Fruit fly (Drosophila melanogaster) whole organism: ENCODE results near the gene Slbp.

Experiments used
- CG8478 ChIP-seq: fragments of >200 bp; optimal IDR thresholded peaks from 2 replicates; lab custom pipeline; 2018; ENCODE audit warnings: inconsistent platforms
- Dll ChIP-seq: fragments of >200 bp; optimal IDR thresholded peaks from 2 replicates; lab custom pipeline; 2017
- EcR ChIP-seq, 2 experiments: fragments of >200 bp; optimal IDR thresholded peaks; 2 replicates each; lab custom pipeline; 2017; ENCODE audit warnings: missing biosample characterization in 2 of 2, missing genetic modification characterization in 2 of 2, missing genetic modification reagents in 2 of 2
- pan ChIP-seq: fragments of >200 bp; optimal IDR thresholded peaks from 2 replicates; lab custom pipeline; 2017
- psq ChIP-seq: fragments of >200 bp; optimal IDR thresholded peaks from 2 replicates; lab custom pipeline; 2017
- usp ChIP-seq: fragments of >200 bp; optimal IDR thresholded peaks from 2 replicates; lab custom pipeline; 2017; ENCODE audit warnings: missing biosample characterization, missing genetic modification characterization, mixed read lengths

The Slbp gene

dm6 chr3R:29153197-29153644 is at the start of gene Slbp, which contains the start of gene Rpn2:
Gene Slbp, minus strand, starts transcription at chr3R:29153266.
Gene Rpn2, plus strand, starts transcription at chr3R:29153524.
- TF ChIP-seq psq (no peak), pan (lab: Kevin White, UChicago) (no peak), CG8478 (no peak), EcR (GFP tag; optimal IDR thresholded peaks at IDR 0.05; lab: Kevin White, UChicago) (no peak), Dll (lab: Kevin White, UChicago) (no peak), usp (GFP tag; lab: Kevin White, UChicago) (no peak)

DNA sequence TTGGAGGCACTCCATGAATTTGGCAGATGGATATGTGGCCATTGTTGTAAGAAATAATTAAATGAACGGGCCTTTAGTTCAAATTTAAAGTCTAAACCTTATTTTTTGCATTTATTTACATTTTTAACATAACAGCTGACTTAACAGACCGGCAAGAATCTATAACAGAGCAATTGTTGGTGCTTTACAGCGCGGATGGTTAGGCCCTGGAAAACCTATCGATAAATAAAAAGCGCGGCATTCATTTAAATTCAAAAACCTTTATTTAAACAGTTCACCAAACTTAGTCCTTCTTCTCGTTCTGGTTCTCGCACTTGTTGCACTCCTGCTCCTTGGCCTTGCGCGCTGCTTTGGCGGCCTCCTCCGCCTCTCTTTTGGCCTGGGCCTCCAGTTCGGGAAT is 49.4 kb upstream of the Slbp start, which contains the start of gene Mesh1:
Gene Mesh1 (minus strand): TSS at position 108 of the 400 bp plus-strand sequence.
- TF ChIP-seq CG8478 (no peak), Dll (lab: Kevin White, UChicago) (no peak), psq (no peak), usp (GFP tag; lab: Kevin White, UChicago) (no peak), pan (lab: Kevin White, UChicago) (no peak), EcR (GFP tag; optimal IDR thresholded peaks at IDR 0.05; lab: Kevin White, UChicago) (no peak)

dm6 chr3R:29199807-29200693 is 47.0 kb upstream of the Slbp start, which contains the start of gene CG11899:
Gene CG11899, plus strand, starts transcription at chr3R:29200454.
- TF ChIP-seq Dll (lab: Kevin White, UChicago) (no peak), EcR (GFP tag; optimal IDR thresholded peaks at IDR 0.05; lab: Kevin White, UChicago) (peak; percentile 86 to 91)

DNA sequence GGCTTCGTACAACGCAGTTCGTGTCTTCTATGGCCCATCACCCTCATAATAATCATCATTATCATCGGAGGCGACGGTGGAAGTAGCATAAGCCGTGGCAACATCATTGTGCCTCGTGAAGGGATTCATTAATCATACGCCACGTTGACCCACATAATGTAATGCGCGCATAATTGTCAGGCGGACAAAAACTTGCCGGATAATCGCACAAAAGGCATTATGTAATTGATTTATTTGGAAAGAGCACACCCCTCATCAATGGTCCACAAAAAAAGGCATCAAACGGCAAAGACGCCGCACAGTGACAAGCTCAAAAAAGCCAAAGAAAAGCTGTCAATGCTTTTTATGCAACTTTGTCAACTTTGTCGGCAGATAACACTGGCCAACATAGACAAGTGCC is 45.2 kb upstream of the Slbp start:
- TF ChIP-seq EcR (GFP tag; optimal IDR thresholded peaks at IDR 0.05; lab: Kevin White, UChicago) (no peak), Dll (lab: Kevin White, UChicago) (no peak), usp (GFP tag; lab: Kevin White, UChicago) (no peak), psq (no peak), pan (lab: Kevin White, UChicago) (no peak), CG8478 (no peak)

DNA sequence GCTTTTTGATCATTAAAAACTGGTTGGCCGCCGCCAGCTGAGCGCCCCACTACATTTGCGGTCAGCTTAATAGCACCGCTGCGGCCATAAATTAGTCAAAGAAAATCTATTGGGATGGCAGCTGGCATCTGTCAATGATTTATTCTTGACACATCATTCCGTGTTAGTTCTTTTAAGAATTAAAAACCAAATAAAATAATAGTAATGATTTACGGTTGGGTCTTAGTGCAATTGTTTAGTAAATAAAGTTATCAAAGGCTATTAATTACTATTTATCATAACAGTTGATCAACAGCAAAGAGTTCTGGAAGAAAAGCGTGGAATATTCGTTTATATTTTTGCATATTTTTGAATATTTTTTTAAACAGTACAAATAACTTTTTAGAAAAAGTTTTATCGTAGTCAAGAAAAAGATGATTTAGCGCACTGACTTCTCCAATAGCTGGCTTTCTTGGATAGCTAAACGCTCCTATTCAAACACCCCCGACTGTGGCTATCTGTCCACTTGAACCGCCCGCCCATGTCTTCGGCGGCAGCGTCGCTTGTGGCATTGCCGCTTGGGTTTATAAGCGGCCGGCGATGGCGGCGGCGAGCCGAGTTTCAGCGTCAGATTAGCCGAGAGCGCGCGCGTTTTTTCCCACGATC is 44.0 kb upstream of the Slbp start, which contains the start of gene CG14515:
Gene CG14515 (plus strand): TSS at position 590 of the 645 bp plus-strand sequence.
- TF ChIP-seq pan (lab: Kevin White, UChicago) = no peak
- no peak for TF ChIP-seq Dll (lab: Kevin White, UChicago)
- TF ChIP-seq CG8478 = no peak
- no peak for TF ChIP-seq usp (GFP tag; lab: Kevin White, UChicago)
- TF ChIP-seq psq = no peak
- no peak for TF ChIP-seq EcR (GFP tag; optimal IDR thresholded peaks at IDR 0.05; lab: Kevin White, UChicago)

- TF ChIP-seq psq (no peak), EcR (GFP tag; optimal IDR thresholded peaks at IDR 0.05; lab: Kevin White, UChicago) (no peak), pan (lab: Kevin White, UChicago) (no peak), CG8478 (no peak), usp (GFP tag; lab: Kevin White, UChicago) (no peak), Dll (lab: Kevin White, UChicago) (no peak)
Observed at dm6 chr3R:29194957-29195356, 41.9 kb upstream of the Slbp start, which contains the start of gene jus. Gene jus, minus strand, starts transcription at chr3R:29194994.

- TF ChIP-seq psq (no peak), Dll (lab: Kevin White, UChicago) (no peak), pan (lab: Kevin White, UChicago) (no peak), usp (GFP tag; lab: Kevin White, UChicago) (no peak), EcR (GFP tag; optimal IDR thresholded peaks at IDR 0.05; lab: Kevin White, UChicago) (no peak), CG8478 (no peak)
Observed at dm6 chr3R:29190984-29191383, 37.9 kb upstream of the Slbp start.

DNA sequence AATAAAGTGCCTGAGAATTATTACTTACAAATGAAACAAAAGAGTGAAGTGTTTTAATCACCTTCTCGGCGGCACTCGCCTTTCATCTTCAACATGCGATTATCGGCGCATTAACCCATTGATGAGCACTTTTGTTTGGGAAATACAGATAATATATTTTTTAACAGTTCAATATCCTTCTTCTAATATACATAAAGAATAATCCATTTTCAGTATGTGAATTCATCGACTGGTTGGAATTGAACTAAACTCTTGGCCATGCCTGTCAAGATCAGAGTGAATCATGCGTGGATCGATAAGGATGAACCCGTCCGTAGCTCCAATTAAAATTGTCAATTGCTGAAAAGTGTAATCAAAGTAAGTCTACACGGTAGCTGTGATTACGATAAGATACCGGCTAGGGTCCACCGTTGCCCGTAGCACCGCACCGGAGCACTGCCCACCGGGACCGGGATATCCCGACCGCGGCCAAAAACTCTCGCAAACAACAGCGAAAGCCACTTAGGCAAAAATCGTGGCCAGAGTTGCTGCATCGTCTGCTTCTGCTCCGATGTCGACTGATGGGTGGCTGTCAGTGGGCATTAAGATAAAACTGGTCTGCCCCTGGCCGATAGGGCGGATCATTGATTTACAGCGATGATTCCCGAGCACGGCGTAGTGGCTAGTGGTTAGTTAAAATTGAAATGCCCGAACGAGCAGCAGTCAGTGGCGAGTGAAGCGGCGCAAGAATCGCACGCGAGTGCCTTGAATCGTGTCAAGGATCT is 12.0 kb upstream of the Slbp start, which contains the start of gene CG11898:
Gene CG11898 (plus strand): TSS at position 714 of the 764 bp plus-strand sequence.
- TF ChIP-seq Dll (lab: Kevin White, UChicago) (no peak), pan (lab: Kevin White, UChicago) (no peak), CG8478 (no peak), usp (GFP tag; lab: Kevin White, UChicago) (no peak), EcR (GFP tag; optimal IDR thresholded peaks at IDR 0.05; lab: Kevin White, UChicago) (no peak), psq (no peak)

DNA sequence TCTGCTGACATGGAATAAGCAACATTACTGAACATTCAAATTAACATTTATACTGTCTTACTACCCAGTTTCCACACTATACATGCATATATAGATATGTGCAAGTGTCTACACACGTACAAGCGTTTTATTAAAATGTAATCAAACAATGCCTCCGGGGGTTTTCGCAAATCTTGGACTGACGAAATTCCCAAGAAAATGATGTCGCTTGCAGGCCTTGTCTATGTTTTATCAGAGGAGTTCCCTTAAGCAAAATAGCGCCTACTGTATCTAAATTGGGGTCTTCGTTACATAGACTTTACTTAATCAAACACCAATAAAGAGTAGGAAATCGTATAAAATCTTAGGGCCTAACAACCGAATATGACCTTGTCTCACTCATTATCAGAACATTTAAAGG is 6.6 kb upstream of the Slbp start:
- TF ChIP-seq usp (GFP tag; lab: Kevin White, UChicago) (no peak), pan (lab: Kevin White, UChicago) (no peak), EcR (GFP tag; optimal IDR thresholded peaks at IDR 0.05; lab: Kevin White, UChicago) (no peak), Dll (lab: Kevin White, UChicago) (no peak), CG8478 (no peak), psq (no peak)

DNA sequence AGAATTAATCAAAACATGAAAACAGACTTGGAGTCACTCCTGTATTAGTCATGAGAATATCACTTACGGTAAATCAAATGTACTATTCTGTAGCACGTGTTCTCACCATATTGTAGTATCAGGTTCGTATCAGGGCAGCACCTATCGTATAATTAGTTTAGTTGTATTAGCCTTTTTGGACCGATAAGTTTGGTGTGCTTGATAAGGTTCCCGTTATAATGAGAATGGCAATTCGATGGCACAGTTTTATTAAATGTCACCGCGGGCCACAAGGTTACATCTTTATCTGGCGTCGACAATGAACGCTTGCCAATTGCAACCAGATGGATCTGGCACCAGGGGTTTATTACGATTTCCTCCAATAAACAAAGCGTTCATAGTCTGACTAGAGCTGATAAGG is 5.7 kb upstream of the Slbp start:
- TF ChIP-seq EcR (GFP tag; optimal IDR thresholded peaks at IDR 0.05; lab: Kevin White, UChicago) (no peak), Dll (lab: Kevin White, UChicago) (no peak), CG8478 (no peak), usp (GFP tag; lab: Kevin White, UChicago) (no peak), psq (no peak), pan (lab: Kevin White, UChicago) (no peak)
